Fruit fly (Drosophila melanogaster): ENCODE data around the gene CG31998.

Gene CG31998

DNA sequence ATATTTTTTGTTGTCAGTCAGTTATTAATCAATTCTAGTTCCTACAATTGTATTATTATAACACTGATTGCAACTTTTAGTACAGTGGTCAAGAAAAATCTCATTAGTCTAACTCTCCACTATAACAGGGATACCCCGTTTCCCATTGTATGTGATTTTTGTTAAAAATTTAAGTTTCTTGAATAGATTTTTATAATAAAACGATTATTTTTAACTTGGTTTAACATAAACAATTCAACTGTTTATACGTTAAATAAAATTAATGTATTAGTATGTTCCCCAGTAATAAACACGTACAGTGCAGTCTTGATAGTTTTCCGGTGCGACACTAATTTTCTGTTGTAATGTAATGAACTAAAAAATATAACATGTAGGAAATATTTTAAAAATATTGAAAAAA is 35.1 kb upstream of the CG31998 start:
- no peak for TF ChIP-seq Jra (GFP tag; optimal IDR thresholded peaks at IDR 0.05)
- no peak for TF ChIP-seq psq (GFP tag; optimal IDR thresholded peaks at IDR 0.05)
- no peak for TF ChIP-seq sv (GFP tag; optimal IDR thresholded peaks at IDR 0.05)
- TF ChIP-seq br (GFP tag; optimal IDR thresholded peaks at IDR 0.05) = no peak
- no peak for TF ChIP-seq Rel (GFP tag; optimal IDR thresholded peaks at IDR 0.05)
- no peak for TF ChIP-seq Rel (tag; optimal IDR thresholded peaks at IDR 0.05)
- TF ChIP-seq CrebA (GFP tag; optimal IDR thresholded peaks at IDR 0.05; ENCODE audit: borderline replicate concordance) = no peak
- TF ChIP-seq rgr (GFP tag; optimal IDR thresholded peaks at IDR 0.05) = no peak
- TF ChIP-seq usp (GFP tag; optimal IDR thresholded peaks at IDR 0.05) = no peak
- TF ChIP-seq CG9705 (GFP tag; optimal IDR thresholded peaks at IDR 0.05) = no peak
- no peak for TF ChIP-seq dmrt93B (GFP tag; optimal IDR thresholded peaks at IDR 0.05)
- no peak for TF ChIP-seq lola (GFP tag; optimal IDR thresholded peaks at IDR 0.05)

DNA sequence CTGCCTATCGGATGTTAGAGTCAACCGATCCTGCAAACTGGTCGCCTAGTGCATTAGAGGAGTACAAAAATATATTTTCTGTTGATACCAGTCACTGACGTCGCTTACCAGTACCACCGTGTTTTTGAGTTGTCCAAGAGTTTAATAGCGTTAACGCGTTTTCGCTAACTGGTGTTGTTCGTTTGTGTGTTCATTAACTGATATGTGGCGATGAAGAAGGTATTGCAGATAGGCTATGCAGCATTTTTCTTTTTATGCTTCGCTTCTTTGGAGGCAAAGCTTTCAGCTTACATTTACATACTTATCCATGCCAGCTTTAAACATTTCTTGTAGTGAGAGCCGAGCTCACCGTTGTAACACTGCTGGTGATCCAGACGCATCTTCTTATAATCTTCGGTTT is 32.7 kb upstream of the CG31998 start:
- TF ChIP-seq Hr78 (GFP tag; optimal IDR thresholded peaks at IDR 0.05) = no peak
- no peak for TF ChIP-seq ey (GFP tag; optimal IDR thresholded peaks at IDR 0.05)
- no peak for TF ChIP-seq psq (GFP tag; optimal IDR thresholded peaks at IDR 0.05)
- no peak for TF ChIP-seq h (GFP tag; optimal IDR thresholded peaks at IDR 0.05)

DNA sequence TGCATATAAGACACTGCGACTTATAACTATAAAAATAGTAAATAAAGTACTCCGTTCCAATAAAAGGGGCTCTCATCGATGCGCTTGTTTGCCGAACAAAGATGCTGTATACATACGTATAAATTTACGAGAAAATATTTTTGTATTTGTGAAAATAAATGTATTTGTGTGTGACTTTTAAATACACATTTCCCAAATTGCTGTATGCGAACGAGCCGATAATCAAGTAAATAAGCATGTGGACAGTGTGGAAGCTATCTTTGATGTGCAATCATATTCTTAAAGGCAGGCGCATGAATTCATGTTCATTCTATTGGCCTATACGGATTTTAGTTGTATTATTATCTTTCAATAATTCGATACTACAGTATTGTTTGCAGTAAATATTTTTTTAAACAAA is 25.4 kb upstream of the CG31998 start:
- no peak for TF ChIP-seq CrebA (GFP tag; optimal IDR thresholded peaks at IDR 0.05; ENCODE audit: borderline replicate concordance)
- TF ChIP-seq OdsH (GFP tag; optimal IDR thresholded peaks at IDR 0.05) = no peak
- TF ChIP-seq Hr78 (GFP tag; optimal IDR thresholded peaks at IDR 0.05) = no peak
- TF ChIP-seq GATAd (GFP tag; optimal IDR thresholded peaks at IDR 0.05) = no peak
- no peak for TF ChIP-seq pan (optimal IDR thresholded peaks at IDR 0.05)
- TF ChIP-seq Jra (GFP tag; optimal IDR thresholded peaks at IDR 0.05) = no peak
- TF ChIP-seq Vsx2 (GFP tag; optimal IDR thresholded peaks at IDR 0.05; ENCODE audit: partially characterized antibody) = no peak

DNA sequence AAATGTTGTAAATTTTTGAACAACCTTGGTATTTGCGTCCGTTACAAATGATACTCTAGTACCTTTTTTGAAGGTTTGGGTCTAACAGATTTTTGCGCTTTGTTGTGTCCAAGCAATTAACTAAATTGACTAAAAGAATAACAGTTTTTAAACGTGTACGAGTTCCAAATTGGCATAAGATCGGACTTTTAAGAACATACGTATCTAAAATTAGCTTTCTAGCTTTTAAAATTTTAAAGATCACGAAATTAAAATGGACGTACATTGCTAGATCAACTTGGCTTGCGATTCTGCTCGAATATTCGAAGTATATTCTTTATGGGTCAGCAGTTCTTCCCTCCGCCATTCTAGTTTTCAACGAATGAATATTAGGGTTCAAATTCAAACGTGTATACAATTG is 24.7 kb upstream of the CG31998 start, which contains the start of gene CG1674:
CG1674 (plus strand) TSS at position 301 of the 400 bp plus-strand sequence.
- TF ChIP-seq Abd-B (GFP tag; optimal IDR thresholded peaks at IDR 0.05) (no peak), ey (GFP tag; optimal IDR thresholded peaks at IDR 0.05) (no peak)

dm6 chr4:227648-228047 is 21.9 kb upstream of the CG31998 start, which contains the start of the genes CG31999 and yellow-h:
TSS of gene CG31999 (minus strand) at chr4:227748.
TSS of gene yellow-h (plus strand) at chr4:227922.
- TF ChIP-seq pan (optimal IDR thresholded peaks at IDR 0.05) = peak; percentile 23
- TF ChIP-seq foxo (GFP tag; optimal IDR thresholded peaks at IDR 0.05) = no peak
- TF ChIP-seq Dif (GFP tag; optimal IDR thresholded peaks at IDR 0.05; ENCODE audit: partially characterized antibody) = no peak
- no peak for TF ChIP-seq fru (GFP tag; optimal IDR thresholded peaks at IDR 0.05)

DNA sequence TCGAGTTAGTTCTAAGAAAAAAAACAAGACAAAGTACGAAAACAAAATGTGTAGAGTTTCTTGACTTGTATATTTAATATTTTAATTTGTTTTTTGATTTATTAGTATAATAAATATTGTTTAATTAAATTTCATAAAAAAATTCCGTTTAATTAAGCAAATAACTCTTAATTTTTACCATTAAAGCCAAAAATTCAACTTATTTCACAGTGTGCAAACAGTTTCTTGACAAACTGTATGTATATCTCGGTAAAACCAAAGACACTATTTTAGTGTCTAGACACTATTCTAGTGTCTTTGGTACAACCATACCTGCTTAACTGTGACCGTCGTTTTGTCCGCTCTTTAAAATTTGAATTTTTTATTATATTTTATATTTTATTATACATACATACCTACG is 21.0 kb upstream of the CG31998 start:
- no peak for TF ChIP-seq CG32264 (GFP tag; optimal IDR thresholded peaks at IDR 0.05)
- TF ChIP-seq Dfd (GFP tag; optimal IDR thresholded peaks at IDR 0.05) = no peak
- no peak for TF ChIP-seq woc (GFP tag; optimal IDR thresholded peaks at IDR 0.05)
- no peak for TF ChIP-seq pan (optimal IDR thresholded peaks at IDR 0.05)
- TF ChIP-seq Abd-B (GFP tag; optimal IDR thresholded peaks at IDR 0.05) = no peak
- no peak for TF ChIP-seq N (GFP tag; optimal IDR thresholded peaks at IDR 0.05)
- no peak for TF ChIP-seq dsf (GFP tag; optimal IDR thresholded peaks at IDR 0.05; ENCODE audit: borderline replicate concordance)
- TF ChIP-seq CG9705 (GFP tag; optimal IDR thresholded peaks at IDR 0.05) = no peak
- no peak for TF ChIP-seq lola (GFP tag; optimal IDR thresholded peaks at IDR 0.05)
- no peak for TF ChIP-seq dl (GFP tag; optimal IDR thresholded peaks at IDR 0.05; ENCODE audit: insufficient read depth in 1 of 2, partially characterized antibody in 2 of 2)
- no peak for TF ChIP-seq Mio (GFP tag; optimal IDR thresholded peaks at IDR 0.05)
- TF ChIP-seq Hnf4 (GFP tag; optimal IDR thresholded peaks at IDR 0.05) = no peak
- TF ChIP-seq br (GFP tag; optimal IDR thresholded peaks at IDR 0.05) = no peak
- TF ChIP-seq GATAd (GFP tag; optimal IDR thresholded peaks at IDR 0.05) = no peak
- no peak for TF ChIP-seq Myc (optimal IDR thresholded peaks at IDR 0.05)
- no peak for TF ChIP-seq Rel (GFP tag; optimal IDR thresholded peaks at IDR 0.05)
- TF ChIP-seq Rel (tag; optimal IDR thresholded peaks at IDR 0.05) = no peak

Data from whole organism, wandering third instar larva.